Fruit fly (Drosophila melanogaster): ENCODE results near the gene MFS3.

The MFS3 gene

DNA sequence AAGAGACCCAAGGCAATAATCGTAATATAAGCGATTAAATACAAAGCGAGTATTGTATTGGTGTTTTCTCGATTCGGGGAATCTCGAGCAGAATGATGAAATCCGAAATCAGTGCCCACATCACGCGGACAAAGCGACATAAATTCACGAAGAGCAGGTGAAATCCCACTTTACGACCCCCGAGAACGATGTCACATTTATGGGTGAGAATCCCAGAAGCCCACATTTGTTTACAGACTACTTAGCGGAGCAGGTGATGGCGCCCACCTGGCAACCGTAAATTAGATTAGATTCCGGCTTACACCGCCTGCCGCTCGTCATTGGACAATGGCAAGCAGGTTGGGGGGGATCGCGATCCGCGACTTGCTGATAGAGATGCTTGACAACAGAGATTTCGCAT lies 28.8 kb upstream of the MFS3 start:
- no peak for TF ChIP-seq CG13204 (GFP tag; optimal IDR thresholded peaks at IDR 0.05)
- no peak for TF ChIP-seq fd96Ca (GFP tag; IDR thresholded peaks at IDR 0.05)
- TF ChIP-seq CG8159 (tag; optimal IDR thresholded peaks at IDR 0.05): no peak
- TF ChIP-seq EcR (GFP tag; optimal IDR thresholded peaks at IDR 0.05): no peak
- TF ChIP-seq D1 (tag; optimal IDR thresholded peaks at IDR 0.05): no peak
- TF ChIP-seq Pif1B (GFP tag; optimal IDR thresholded peaks at IDR 0.05): no peak
- TF ChIP-seq CG15710 (tag; optimal IDR thresholded peaks at IDR 0.05): no peak
- no peak for TF ChIP-seq CG17806 (tag; optimal IDR thresholded peaks at IDR 0.05)
- TF ChIP-seq Snoo (tag; optimal IDR thresholded peaks at IDR 0.05): no peak
- no peak for TF ChIP-seq CG10348 (GFP tag; IDR thresholded peaks at IDR 0.05)
- no peak for TF ChIP-seq CG14655 (GFP tag; optimal IDR thresholded peaks at IDR 0.05)
- no peak for TF ChIP-seq CG4496 (GFP tag; IDR thresholded peaks at IDR 0.05)

DNA sequence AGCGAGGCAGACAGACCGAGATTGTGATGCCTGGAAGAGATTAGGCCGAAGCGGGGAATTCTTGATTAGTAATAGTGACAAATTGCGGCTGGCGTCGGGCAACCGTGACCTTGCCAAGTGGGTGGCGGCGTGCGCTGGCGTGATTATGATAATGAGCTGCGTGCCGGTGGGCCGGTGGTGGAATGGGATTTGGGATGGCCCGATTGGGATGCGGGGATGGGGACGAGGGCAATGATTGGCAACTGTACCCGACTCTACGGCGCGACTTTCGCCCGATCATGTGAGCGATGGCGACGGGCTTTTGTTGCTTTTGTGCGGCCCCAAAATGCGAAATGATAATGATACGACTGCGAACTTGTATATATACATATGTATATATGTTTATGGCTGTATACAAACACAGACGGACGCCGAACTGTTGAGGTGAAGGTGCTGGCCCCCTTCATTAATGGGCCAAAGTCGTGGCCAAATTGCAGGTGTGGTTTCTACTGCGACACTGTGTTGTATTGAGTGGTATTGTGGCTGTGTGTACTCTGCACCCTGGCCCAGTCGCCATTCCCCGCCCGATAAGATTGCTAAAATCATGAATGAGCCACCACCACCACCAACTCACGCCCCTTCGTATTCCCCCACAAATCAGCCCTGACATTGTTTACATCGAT lies 26.2 kb upstream of the MFS3 start:
- no peak for TF ChIP-seq Pif1A (GFP tag; optimal IDR thresholded peaks at IDR 0.05)
- no peak for TF ChIP-seq CG10348 (GFP tag; IDR thresholded peaks at IDR 0.05)
- no peak for TF ChIP-seq EcR (GFP tag; optimal IDR thresholded peaks at IDR 0.05)
- TF ChIP-seq Snoo (tag; optimal IDR thresholded peaks at IDR 0.05): no peak
- TF ChIP-seq CG34367 (tag; optimal IDR thresholded peaks at IDR 0.05): no peak
- TF ChIP-seq CG13204 (GFP tag; optimal IDR thresholded peaks at IDR 0.05): no peak
- no peak for TF ChIP-seq fd96Ca (GFP tag; IDR thresholded peaks at IDR 0.05)
- no peak for TF ChIP-seq Pif1B (GFP tag; optimal IDR thresholded peaks at IDR 0.05)
- TF ChIP-seq CG9948 (tag; optimal IDR thresholded peaks at IDR 0.05): no peak
- no peak for TF ChIP-seq rn (GFP tag; IDR thresholded peaks at IDR 0.05)
- TF ChIP-seq D1 (tag; optimal IDR thresholded peaks at IDR 0.05): no peak
- no peak for TF ChIP-seq CG17806 (tag; optimal IDR thresholded peaks at IDR 0.05)
- TF ChIP-seq CG32121 (GFP tag; IDR thresholded peaks at IDR 0.05): no peak

- TF ChIP-seq CG4496 (GFP tag; IDR thresholded peaks at IDR 0.05) (no peak), gl (tag; optimal IDR thresholded peaks at IDR 0.05) (no peak), Pif1B (GFP tag; optimal IDR thresholded peaks at IDR 0.05) (no peak), Pif1A (GFP tag; optimal IDR thresholded peaks at IDR 0.05) (no peak), CG12605 (GFP tag; IDR thresholded peaks at IDR 0.05) (0 out of 2 replicates have a peak, but pooled peaks have one; percentile 11), rn (GFP tag; IDR thresholded peaks at IDR 0.05) (no peak), CG14655 (GFP tag; optimal IDR thresholded peaks at IDR 0.05) (peak; percentile 57), fd96Ca (GFP tag; IDR thresholded peaks at IDR 0.05) (no peak), CG9948 (tag; optimal IDR thresholded peaks at IDR 0.05) (no peak), Ets98B (GFP tag; IDR thresholded peaks at IDR 0.05) (no peak), CG15710 (tag; optimal IDR thresholded peaks at IDR 0.05) (no peak), Snoo (tag; optimal IDR thresholded peaks at IDR 0.05) (no peak), CG32121 (GFP tag; IDR thresholded peaks at IDR 0.05) (peak; percentile 44; the same call in 1 of the 2 replicates), CG10348 (GFP tag; IDR thresholded peaks at IDR 0.05) (no peak), CG8301 (tag; optimal IDR thresholded peaks at IDR 0.05) (no peak), CG13204 (GFP tag; optimal IDR thresholded peaks at IDR 0.05) (no peak), CG17806 (tag; optimal IDR thresholded peaks at IDR 0.05) (no peak), EcR (GFP tag; optimal IDR thresholded peaks at IDR 0.05) (no peak), D1 (tag; optimal IDR thresholded peaks at IDR 0.05) (no peak), CG8159 (tag; optimal IDR thresholded peaks at IDR 0.05) (no peak), CG34367 (tag; optimal IDR thresholded peaks at IDR 0.05) (no peak)
These were observed 24.9 kb upstream of the MFS3 start for dm6 chr2L:1118149-1118548.

dm6 chr2L:1118880-1119809 lies 23.9 kb upstream of the MFS3 start:
- peak; percentile 71 for TF ChIP-seq CG32121 (GFP tag; IDR thresholded peaks at IDR 0.05)
- peak; percentile 61 for TF ChIP-seq CG17806 (tag; optimal IDR thresholded peaks at IDR 0.05)
- TF ChIP-seq CG14655 (GFP tag; optimal IDR thresholded peaks at IDR 0.05): peak; percentile 75
- TF ChIP-seq CG12605 (GFP tag; IDR thresholded peaks at IDR 0.05): peak; percentile 73
- peak; percentile 59 for TF ChIP-seq Pif1A (GFP tag; optimal IDR thresholded peaks at IDR 0.05)
- peak; percentile 70 for TF ChIP-seq Pif1B (GFP tag; optimal IDR thresholded peaks at IDR 0.05)
- TF ChIP-seq CG9948 (tag; optimal IDR thresholded peaks at IDR 0.05): peak; percentile 46
- peak; percentile 62 for TF ChIP-seq CG15710 (tag; optimal IDR thresholded peaks at IDR 0.05)
- peak; percentile 88 for TF ChIP-seq fd96Ca (GFP tag; IDR thresholded peaks at IDR 0.05)
- peak; percentile 73 for TF ChIP-seq Snoo (tag; optimal IDR thresholded peaks at IDR 0.05)
- TF ChIP-seq CG8159 (tag; optimal IDR thresholded peaks at IDR 0.05): peak; percentile 71
- TF ChIP-seq CG8301 (tag; optimal IDR thresholded peaks at IDR 0.05): peak; percentile 74
- TF ChIP-seq Ets98B (GFP tag; IDR thresholded peaks at IDR 0.05): peak; percentile 58
- TF ChIP-seq gl (tag; optimal IDR thresholded peaks at IDR 0.05): peak; percentile 36
- peak; percentile 45; the same call in 1 of the 2 replicates for TF ChIP-seq CG10348 (GFP tag; IDR thresholded peaks at IDR 0.05)
- TF ChIP-seq CG34367 (tag; optimal IDR thresholded peaks at IDR 0.05): peak; percentile 41
- TF ChIP-seq CG4496 (GFP tag; IDR thresholded peaks at IDR 0.05): peak; percentile 80
- peak; percentile 78 for TF ChIP-seq EcR (GFP tag; optimal IDR thresholded peaks at IDR 0.05)
- no peak for TF ChIP-seq CG13204 (GFP tag; optimal IDR thresholded peaks at IDR 0.05)
- TF ChIP-seq D1 (tag; optimal IDR thresholded peaks at IDR 0.05): no peak
- peak; percentile 57 for TF ChIP-seq rn (GFP tag; IDR thresholded peaks at IDR 0.05)

Data from whole organism, pupa.